Worm (Caenorhabditis elegans): ENCODE measurements around the gene ZK354.2.
"Not testable (repeated sequence)": the region's sequence is repeated elsewhere in the genome, so short reads cannot be mapped to it uniquely, and the experiment has no call there.

ZK354.2 gene

ce11 chrIV:5316223-5316622, 3.0 kb downstream of the ZK354.2 start, which contains the start of gene msp-65:
TSS of gene msp-65 (plus strand) at chrIV:5316523.
- TF ChIP-seq rbr-2 (tag; optimal IDR thresholded peaks at IDR 0.05); nhr-25 (tag; optimal IDR thresholded peaks at IDR 0.05; ENCODE audit: borderline replicate concordance, insufficient read depth); zip-2 (tag; optimal IDR thresholded peaks at IDR 0.05): not testable (repeated sequence)

DNA sequence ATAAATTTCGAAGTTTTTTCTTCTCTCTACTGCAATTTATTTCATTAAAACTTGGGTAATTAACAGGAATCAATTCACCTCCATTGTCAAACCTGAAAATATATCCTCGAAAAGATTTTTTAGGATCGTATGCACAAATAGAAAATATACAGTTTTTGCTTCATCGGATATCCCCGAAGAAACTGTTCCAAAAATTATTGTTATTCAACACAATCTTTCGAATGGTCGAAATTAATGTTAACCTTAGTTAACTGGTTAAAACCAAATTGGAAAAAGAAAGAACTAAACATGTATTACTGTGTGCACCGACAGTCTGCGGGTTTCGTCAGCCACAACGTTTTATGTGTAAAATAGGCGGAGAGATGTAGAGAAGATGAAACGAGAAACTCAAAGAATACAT, 3.9 kb downstream of the ZK354.2 start:
- TF ChIP-seq lin-38 (GFP tag; IDR thresholded peaks at IDR 0.05) (peak; percentile 54), cey-2 (tag; optimal IDR thresholded peaks at IDR 0.05; ENCODE audit: borderline replicate concordance, insufficient read depth) (no peak), unc-62 (GFP tag; optimal IDR thresholded peaks at IDR 0.05 in 1 of 2) (no peak), unc-62 (tag; optimal IDR thresholded peaks at IDR 0.05) (no peak), F49E8.2 (tag; optimal IDR thresholded peaks at IDR 0.05; ENCODE audit: borderline replicate concordance) (peak; percentile 53), daf-16 (GFP tag; optimal IDR thresholded peaks at IDR 0.05) (no peak), daf-16 (tag; optimal IDR thresholded peaks at IDR 0.05) (peak; percentile 31), nhr-11 (tag; optimal IDR thresholded peaks at IDR 0.05) (no peak), nhr-42 (GFP tag; IDR thresholded peaks at IDR 0.05) (peak; percentile 25; the same call in 1 of the 2 replicates), vab-7 (GFP tag; IDR thresholded peaks at IDR 0.05) (no peak), zfp-3 (GFP tag; conservative IDR thresholded peaks at IDR 0.05) (no peak), T26A8.4 (GFP tag; IDR thresholded peaks at IDR 0.05) (peak; percentile 80), nhr-102 (tag; optimal IDR thresholded peaks at IDR 0.05) (peak; percentile 72), F44E2.7 (GFP tag; IDR thresholded peaks at IDR 0.05) (no peak), dve-1 (tag; optimal IDR thresholded peaks at IDR 0.05; ENCODE audit: insufficient read depth) (peak; percentile 70), snpc-1.2 (GFP tag; IDR thresholded peaks at IDR 0.05) (peak; percentile 99), lim-7 (GFP tag; IDR thresholded peaks at IDR 0.05) (no peak), hlh-30 (tag; optimal IDR thresholded peaks at IDR 0.05; ENCODE audit: insufficient read depth) (peak; percentile 31), snpc-4 (tag; optimal IDR thresholded peaks at IDR 0.05) (peak; percentile 78), gei-8 (GFP tag; optimal IDR thresholded peaks at IDR 0.05) (no peak), pqm-1 (tag; optimal IDR thresholded peaks at IDR 0.05) (no peak), arid-1 (GFP tag; conservative IDR thresholded peaks at IDR 0.05) (0 out of 2 replicates have a peak, but pooled peaks have one; percentile 18), duxl-1 (tag; optimal IDR thresholded peaks at IDR 0.05; ENCODE audit: poor library complexity) (peak; percentile 69), nhr-25 (tag; optimal IDR thresholded peaks at IDR 0.05; ENCODE audit: borderline replicate concordance, insufficient read depth) (peak; percentile 22)

- no peak for TF ChIP-seq R02D3.7 (tag; optimal IDR thresholded peaks at IDR 0.05)
- no peak for TF ChIP-seq jun-1 (tag; optimal IDR thresholded peaks at IDR 0.05)
- TF ChIP-seq unc-62 (GFP tag; optimal IDR thresholded peaks at IDR 0.05 in 1 of 2) = no peak
- TF ChIP-seq unc-62 (tag; optimal IDR thresholded peaks at IDR 0.05) = no peak
- TF ChIP-seq aha-1 (tag) = peak; percentile 61
- no peak for TF ChIP-seq mdl-1 (tag; optimal IDR thresholded peaks at IDR 0.05)
- TF ChIP-seq F26F4.8 (GFP tag; conservative IDR thresholded peaks at IDR 0.05) = no peak
- no peak for TF ChIP-seq ceh-32 (tag; optimal IDR thresholded peaks at IDR 0.05; ENCODE audit: poor library complexity)
- TF ChIP-seq nhr-28 (tag; optimal IDR thresholded peaks at IDR 0.05) = peak; percentile 86
- no peak for TF ChIP-seq lin-1 (GFP tag; IDR thresholded peaks at IDR 0.05)
- no peak for TF ChIP-seq madf-5 (GFP tag; IDR thresholded peaks at IDR 0.05)
- no peak for TF ChIP-seq daf-16 (GFP tag; optimal IDR thresholded peaks at IDR 0.05)
- TF ChIP-seq daf-16 (tag; optimal IDR thresholded peaks at IDR 0.05) = peak; percentile 5
- no peak for TF ChIP-seq ctbp-1 (GFP tag; IDR thresholded peaks at IDR 0.05)
- TF ChIP-seq daf-19 (GFP tag; conservative IDR thresholded peaks at IDR 0.05) = no peak
- no peak for TF ChIP-seq nhr-11 (tag; optimal IDR thresholded peaks at IDR 0.05)
- TF ChIP-seq dmd-8 (GFP tag; IDR thresholded peaks at IDR 0.05) = no peak
- no peak for TF ChIP-seq vab-7 (GFP tag; IDR thresholded peaks at IDR 0.05)
- TF ChIP-seq mdt-29 (GFP tag; IDR thresholded peaks at IDR 0.05) = no peak
- TF ChIP-seq pqm-1 (tag; optimal IDR thresholded peaks at IDR 0.05) = peak; percentile 51
- TF ChIP-seq dpl-1 (GFP tag; optimal IDR thresholded peaks at IDR 0.05) = no peak
- TF ChIP-seq F44E2.7 (GFP tag; IDR thresholded peaks at IDR 0.05) = no peak
- TF ChIP-seq nhr-42 (GFP tag; IDR thresholded peaks at IDR 0.05) = no peak
- TF ChIP-seq dmd-6 (GFP tag; IDR thresholded peaks at IDR 0.05) = no peak
- TF ChIP-seq lin-29 (GFP tag; IDR thresholded peaks at IDR 0.05) = no peak
Observed at ce11 chrIV:5318835-5319303, 5.7 kb downstream of the ZK354.2 start, which contains the start of gene slc-46A. TSS of gene slc-46A (plus strand) at chrIV:5319253.
